Worm (Caenorhabditis elegans): ENCODE results near the gene scl-27.

Gene scl-27

DNA sequence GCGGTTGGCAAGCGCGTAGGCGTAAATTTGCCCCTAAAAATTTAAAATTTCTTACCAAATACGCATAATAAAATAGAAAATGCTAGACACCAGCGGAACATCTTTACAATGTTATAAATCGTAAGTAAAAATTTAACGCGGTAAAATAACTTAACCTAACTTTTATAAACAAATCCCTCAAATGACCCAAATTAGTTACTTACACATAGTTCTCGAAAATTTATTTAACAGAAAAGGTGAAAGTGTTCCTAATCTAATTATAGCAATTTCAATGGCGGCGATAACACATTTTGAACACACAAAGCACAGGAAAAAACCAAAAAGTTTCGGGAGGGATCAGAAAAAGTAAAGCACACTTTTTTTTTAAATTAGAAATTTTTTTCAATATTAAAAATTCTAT is 19.6 kb upstream of the scl-27 start, which contains the start of gene mltn-8:
TSS of gene mltn-8 (minus strand) at position 101 of the 400 bp plus-strand sequence.
- TF ChIP-seq C16A3.4 (tag; optimal IDR thresholded peaks at IDR 0.05) (no peak), jun-1 (tag; optimal IDR thresholded peaks at IDR 0.05) (no peak), nhr-84 (tag; optimal IDR thresholded peaks at IDR 0.05) (no peak), swsn-7 (tag; optimal IDR thresholded peaks at IDR 0.05) (no peak), C34B4.2 (tag; optimal IDR thresholded peaks at IDR 0.05) (no peak), dpl-1 (GFP tag; optimal IDR thresholded peaks at IDR 0.05) (no peak), fos-1 (tag; optimal IDR thresholded peaks at IDR 0.05) (no peak), nhr-19 (GFP tag; conservative IDR thresholded peaks at IDR 0.05) (no peak), elt-3 (tag; optimal IDR thresholded peaks at IDR 0.05) (no peak), Y116A8C.19 (tag; optimal IDR thresholded peaks at IDR 0.05; ENCODE audit: borderline replicate concordance) (no peak), fkh-10 (GFP tag; optimal IDR thresholded peaks at IDR 0.05) (no peak), zag-1 (tag; optimal IDR thresholded peaks at IDR 0.05) (no peak), nhr-77 (tag; optimal IDR thresholded peaks at IDR 0.05) (no peak), fkh-8 (tag; optimal IDR thresholded peaks at IDR 0.05) (no peak), mdl-1 (tag; optimal IDR thresholded peaks at IDR 0.05) (no peak)

DNA sequence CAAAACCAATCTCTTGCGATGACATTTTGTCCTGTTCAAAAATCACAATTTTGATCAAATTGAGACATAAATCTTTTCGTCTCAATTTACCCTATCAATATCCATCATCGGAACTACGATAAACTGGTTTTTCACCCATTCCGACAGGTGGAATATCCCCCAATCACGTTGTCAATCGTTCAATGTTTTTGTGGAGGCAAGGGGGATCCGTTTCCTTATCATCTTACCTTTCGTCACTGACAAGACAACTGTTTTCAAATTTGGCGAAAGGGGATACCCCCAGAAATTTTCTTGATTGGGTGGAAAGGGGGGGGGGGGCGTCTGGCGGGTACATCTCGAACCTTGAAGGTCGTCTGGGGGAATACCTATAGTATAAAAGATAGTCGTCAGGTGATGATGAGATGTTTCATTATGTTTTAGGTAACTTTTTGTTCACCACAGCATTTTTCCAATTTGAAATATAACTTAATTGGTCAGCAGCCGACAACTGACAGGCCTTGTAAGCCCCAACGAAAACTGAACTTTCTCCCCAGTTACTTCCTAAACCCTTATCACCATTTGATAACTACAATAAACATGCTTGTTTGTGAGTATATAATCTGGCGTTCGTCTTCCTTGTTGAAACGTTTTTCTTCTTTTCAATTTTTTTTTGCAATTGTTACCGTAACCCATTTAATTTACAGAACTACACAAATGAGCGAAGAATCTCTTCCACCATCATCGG is 18.4 kb upstream of the scl-27 start, which contains the start of gene ZK6.8:
TSS of gene ZK6.8 (plus strand) at position 682 of the 724 bp plus-strand sequence.
- TF ChIP-seq lin-14 (GFP tag; optimal IDR thresholded peaks at IDR 0.05) (peak; percentile 97), dsc-1 (tag; optimal IDR thresholded peaks at IDR 0.05) (no peak), C04F5.9 (tag; optimal IDR thresholded peaks at IDR 0.05) (no peak), pag-3 (tag; optimal IDR thresholded peaks at IDR 0.05; ENCODE audit: borderline replicate concordance, insufficient read depth) (no peak), nhr-77 (tag; optimal IDR thresholded peaks at IDR 0.05) (no peak), nhr-76 (tag; optimal IDR thresholded peaks at IDR 0.05) (no peak), lin-39 (tag; optimal IDR thresholded peaks at IDR 0.05) (no peak), sox-4 (tag; optimal IDR thresholded peaks at IDR 0.05) (no peak), ztf-4 (tag; optimal IDR thresholded peaks at IDR 0.05) (no peak), aha-1 (tag; optimal IDR thresholded peaks at IDR 0.05) (no peak), zip-4 (GFP tag; optimal IDR thresholded peaks at IDR 0.05) (no peak), xbp-1 (tag; optimal IDR thresholded peaks at IDR 0.05) (no peak), skn-1 (tag; optimal IDR thresholded peaks at IDR 0.05) (peak; percentile 20), lin-15B (tag; optimal IDR thresholded peaks at IDR 0.05) (no peak), snpc-4 (tag; optimal IDR thresholded peaks at IDR 0.05) (no peak), dpl-1 (GFP tag; optimal IDR thresholded peaks at IDR 0.05) (peak in 1 of 3 experiments; percentile 23), ztf-11 (tag; optimal IDR thresholded peaks at IDR 0.05) (no peak), lin-35 (GFP tag; optimal IDR thresholded peaks at IDR 0.05) (peak in 1 of 2 experiments; percentile 67), unc-130 (tag; optimal IDR thresholded peaks at IDR 0.05) (peak; percentile 72), mep-1 (tag; optimal IDR thresholded peaks at IDR 0.05) (no peak), grh-1 (GFP tag; IDR thresholded peaks at IDR 0.05) (peak; percentile 93), alr-1 (tag; optimal IDR thresholded peaks at IDR 0.05; ENCODE audit: borderline replicate concordance) (no peak), fkh-10 (GFP tag; optimal IDR thresholded peaks at IDR 0.05) (no peak), unc-98 (GFP tag; IDR thresholded peaks at IDR 0.05) (no peak), fos-1 (tag; optimal IDR thresholded peaks at IDR 0.05) (no peak), ces-1 (GFP tag; optimal IDR thresholded peaks at IDR 0.05) (no peak), jun-1 (tag; optimal IDR thresholded peaks at IDR 0.05) (peak; percentile 38), ama-1 (optimal IDR thresholded peaks at IDR 0.05) (no peak), nhr-19 (GFP tag; conservative IDR thresholded peaks at IDR 0.05) (peak; percentile 79), elt-2 (tag; optimal IDR thresholded peaks at IDR 0.05) (no peak), hlh-4 (tag; optimal IDR thresholded peaks at IDR 0.05) (no peak), rnt-1 (tag; optimal IDR thresholded peaks at IDR 0.05) (no peak), nhr-28 (tag; optimal IDR thresholded peaks at IDR 0.05) (no peak), pqm-1 (tag; optimal IDR thresholded peaks at IDR 0.05) (no peak), unc-30 (tag; optimal IDR thresholded peaks at IDR 0.05) (no peak), nhr-20 (tag; optimal IDR thresholded peaks at IDR 0.05) (peak; percentile 90), efl-3 (GFP tag; optimal IDR thresholded peaks at IDR 0.05) (no peak), sup-37 (GFP tag; optimal IDR thresholded peaks at IDR 0.05) (no peak), lir-3 (tag; optimal IDR thresholded peaks at IDR 0.05; ENCODE audit: poor library complexity) (no peak), vab-15 (tag; optimal IDR thresholded peaks at IDR 0.05) (peak; percentile 57), blmp-1 (tag; optimal IDR thresholded peaks at IDR 0.05) (peak; percentile 88)

All from whole organism, L1 larva.